Fruit fly (Drosophila melanogaster): ENCODE measurements around the gene Sfxn1-3.

The Sfxn1-3 gene

dm6 chr3R:4378363-4379354, at the start of gene Sfxn1-3:
Sfxn1-3 (plus strand) TSS chr3R:4378600.
- no peak for TF ChIP-seq CG8478 (optimal IDR thresholded peaks at IDR 0.05)
- no peak for TF ChIP-seq CTCF (optimal IDR thresholded peaks at IDR 0.05)

dm6 chr3R:4333964-4334363, 44.4 kb upstream of the Sfxn1-3 start, which contains the start of gene CG9776:
CG9776 (minus strand) TSS chr3R:4334071.
- TF ChIP-seq CTCF (optimal IDR thresholded peaks at IDR 0.05), result peak; percentile 18 to 34
- TF ChIP-seq CG8478 (optimal IDR thresholded peaks at IDR 0.05), result no peak

- TF ChIP-seq CG8478 (optimal IDR thresholded peaks at IDR 0.05) (no peak), CTCF (optimal IDR thresholded peaks at IDR 0.05) (no peak)
Observed at dm6 chr3R:4334798-4335197, 43.6 kb upstream of the Sfxn1-3 start, which contains the start of gene CG14645. CG14645 (plus strand) TSS chr3R:4335098.

dm6 chr3R:4337580-4337979, 40.8 kb upstream of the Sfxn1-3 start, which contains the start of the genes Skp2 and CG1103:
Skp2 (minus strand) TSS chr3R:4337674.
CG1103 (plus strand) TSS chr3R:4337755.
- TF ChIP-seq CTCF (optimal IDR thresholded peaks at IDR 0.05) (peak in 1 of 2 experiments; percentile 34), CG8478 (optimal IDR thresholded peaks at IDR 0.05) (no peak)

dm6 chr3R:4340174-4340573, 38.2 kb upstream of the Sfxn1-3 start:
- TF ChIP-seq CG8478 (optimal IDR thresholded peaks at IDR 0.05), result no peak
- no peak for TF ChIP-seq CTCF (optimal IDR thresholded peaks at IDR 0.05)

- TF ChIP-seq CG8478 (optimal IDR thresholded peaks at IDR 0.05) (no peak), CTCF (optimal IDR thresholded peaks at IDR 0.05) (no peak)
Observed at dm6 chr3R:4341177-4341576, 37.2 kb upstream of the Sfxn1-3 start.

- TF ChIP-seq CTCF (optimal IDR thresholded peaks at IDR 0.05) (no peak), CG8478 (optimal IDR thresholded peaks at IDR 0.05) (no peak)
Observed at dm6 chr3R:4346636-4347035, 31.8 kb upstream of the Sfxn1-3 start, which contains the start of gene hkb. hkb (minus strand) TSS chr3R:4346646.

dm6 chr3R:4348197-4348814, 30.1 kb upstream of the Sfxn1-3 start:
- TF ChIP-seq CG8478 (optimal IDR thresholded peaks at IDR 0.05) (no peak), CTCF (optimal IDR thresholded peaks at IDR 0.05) (no peak)

- TF ChIP-seq CG8478 (optimal IDR thresholded peaks at IDR 0.05) (no peak), CTCF (optimal IDR thresholded peaks at IDR 0.05) (no peak)
Observed at dm6 chr3R:4350199-4350598, 28.2 kb upstream of the Sfxn1-3 start.

dm6 chr3R:4353569-4353968, 24.8 kb upstream of the Sfxn1-3 start:
- TF ChIP-seq CG8478 (optimal IDR thresholded peaks at IDR 0.05) (no peak), CTCF (optimal IDR thresholded peaks at IDR 0.05) (no peak)

- TF ChIP-seq CTCF (optimal IDR thresholded peaks at IDR 0.05) (peak in 1 of 2 experiments; percentile 24), CG8478 (optimal IDR thresholded peaks at IDR 0.05) (no peak)
Observed at dm6 chr3R:4359625-4360024, 18.8 kb upstream of the Sfxn1-3 start, which contains the start of gene CG1090. CG1090 (plus strand) TSS chr3R:4359883.

dm6 chr3R:4360668-4361110, 17.7 kb upstream of the Sfxn1-3 start:
- TF ChIP-seq CTCF (optimal IDR thresholded peaks at IDR 0.05), result no peak
- no peak for TF ChIP-seq CG8478 (optimal IDR thresholded peaks at IDR 0.05)

- TF ChIP-seq CTCF (optimal IDR thresholded peaks at IDR 0.05), result no peak
- no peak for TF ChIP-seq CG8478 (optimal IDR thresholded peaks at IDR 0.05)
Observed at dm6 chr3R:4362010-4362409, 16.4 kb upstream of the Sfxn1-3 start.

dm6 chr3R:4381079-4381919, 2.9 kb downstream of the Sfxn1-3 start, which contains the start of gene Cont:
Cont (plus strand) TSS chr3R:4381306.
- TF ChIP-seq CG8478 (optimal IDR thresholded peaks at IDR 0.05) (no peak), CTCF (optimal IDR thresholded peaks at IDR 0.05) (no peak)

All from S2 (cell line).